Worm (Caenorhabditis elegans) whole organism, mixed stage, embryonic: ENCODE data around the gene F35H10.2.

Experiments used
- lsy-2 ChIP-seq: fragments of 150-350 bp; optimal IDR thresholded peaks from 2 replicates; lab custom pipeline; 2014; ENCODE audit warnings: missing biosample characterization, missing genetic modification characterization
- mep-1 ChIP-seq: fragments of 150-350 bp; optimal IDR thresholded peaks from 2 replicates; lab custom pipeline; 2017; ENCODE audit warnings: missing biosample characterization, missing genetic modification reagents, missing genetic modification characterization, inconsistent platforms
- nhr-12 ChIP-seq: fragments of 150-350 bp; optimal IDR thresholded peaks from 2 replicates; lab custom pipeline; 2014; ENCODE audit warnings: missing biosample characterization, missing genetic modification characterization
- nhr-76 ChIP-seq: sonication (generic microtip); optimal IDR thresholded peaks from 2 replicates; lab custom pipeline; 2017; ENCODE audit warnings: missing biosample characterization, missing genetic modification characterization
- unc-39 ChIP-seq: fragments of 150-350 bp; optimal IDR thresholded peaks from 2 replicates; lab custom pipeline; 2014; ENCODE audit warnings: missing biosample characterization, missing genetic modification characterization
- ztf-11 ChIP-seq: fragments of 150-350 bp; optimal IDR thresholded peaks from 2 replicates; lab custom pipeline; 2014; ENCODE audit warnings: missing biosample characterization, missing genetic modification characterization

DNA sequence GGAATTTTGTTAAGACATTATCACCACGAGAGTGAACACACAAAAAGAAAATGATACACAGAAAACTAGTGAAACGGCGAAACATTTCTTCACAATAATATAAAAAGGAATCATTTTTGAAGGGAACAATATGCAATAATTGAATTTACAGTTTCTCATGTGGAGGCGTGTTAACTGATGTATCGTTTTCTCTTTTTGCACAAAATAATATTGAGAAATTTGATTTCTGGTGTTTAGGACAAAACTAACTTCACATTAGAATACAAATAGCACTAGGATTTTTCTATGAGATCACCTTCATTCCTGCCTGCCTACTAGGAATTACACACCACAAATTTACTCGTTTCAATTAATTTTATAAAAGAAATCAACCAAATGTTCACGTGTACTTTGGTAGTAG, 29.5 kb downstream of the F35H10.2 start, which contains the start of gene D2096.13:
- TF ChIP-seq nhr-12 (tag; lab: Kevin White, UChicago) (no peak), nhr-76 (no peak), mep-1 (tag; lab: Kevin White, UChicago) (no peak), ztf-11 (no peak), unc-39 (tag; lab: Kevin White, UChicago) (no peak), lsy-2 (tag; lab: Kevin White, UChicago) (no peak)
